Fruit fly (Drosophila melanogaster): ENCODE measurements around the gene Set2.
A peak's percentile ranks its signal among the peaks of the same experiment; 100 is the strongest.

Set2 gene

DNA sequence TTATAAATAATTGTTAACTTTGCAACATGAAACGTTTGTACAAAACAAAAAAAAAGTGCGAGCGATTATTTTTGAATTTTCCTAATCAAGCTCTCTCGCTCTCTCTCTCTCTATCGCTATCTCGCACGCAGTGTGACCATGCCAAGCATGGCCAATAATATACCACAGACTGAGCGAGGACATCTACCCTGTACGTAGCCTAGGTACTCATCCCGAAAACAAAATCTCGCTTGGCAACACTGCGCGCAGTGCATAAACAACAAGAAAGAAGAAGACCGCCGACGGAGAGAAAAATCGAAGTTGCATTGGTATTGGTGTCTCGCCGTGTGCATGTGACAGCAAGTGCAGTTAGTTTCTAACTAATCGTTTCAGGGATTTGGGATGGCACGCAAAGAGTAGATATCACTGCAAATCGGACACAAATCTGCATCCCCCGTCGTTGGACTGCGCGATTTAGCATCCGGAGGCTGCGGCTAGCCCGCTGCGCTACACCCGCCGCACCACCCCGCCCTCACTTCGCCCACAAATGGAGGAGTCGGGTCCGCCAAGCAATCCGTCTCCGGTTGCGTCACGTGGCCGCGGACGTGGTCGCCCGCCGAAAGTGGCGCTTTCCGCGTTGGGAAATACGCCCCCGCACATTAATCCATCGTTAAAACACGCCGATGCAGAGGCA is at the start of gene Set2, which contains the start of gene CG1998:
Gene Set2, plus strand, starts transcription at position 302 of the 673 bp plus-strand sequence.
Gene CG1998, minus strand, starts transcription at position 134 of the 673 bp plus-strand sequence.
- TF ChIP-seq noc (tag; optimal IDR thresholded peaks at IDR 0.05), result no peak

DNA sequence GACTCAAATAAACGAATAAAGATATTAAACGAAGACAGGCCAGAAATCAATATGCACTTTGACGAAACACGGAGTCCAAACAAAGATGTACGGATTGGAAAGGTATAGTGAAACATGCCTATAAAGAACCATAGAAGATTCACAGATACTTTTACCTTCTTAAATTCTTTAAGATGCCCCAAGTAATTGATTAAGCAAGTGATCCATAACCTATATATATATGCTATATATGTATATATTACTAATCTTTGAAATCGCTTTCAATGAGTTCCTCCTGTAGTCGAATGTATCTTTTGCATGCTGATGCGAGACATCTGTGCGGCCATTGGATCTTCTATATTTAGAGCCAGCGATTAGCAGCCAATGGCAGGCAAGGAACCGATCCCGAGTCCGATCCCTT is 44.9 kb upstream of the Set2 start, which contains the start of gene dmrt11E:
Gene dmrt11E, plus strand, starts transcription at position 43 of the 400 bp plus-strand sequence.
- TF ChIP-seq noc (tag; optimal IDR thresholded peaks at IDR 0.05), result no peak

dm6 chrX:13369438-13369837 is 43.6 kb upstream of the Set2 start:
- TF ChIP-seq noc (tag; optimal IDR thresholded peaks at IDR 0.05), result no peak

- no peak for TF ChIP-seq noc (tag; optimal IDR thresholded peaks at IDR 0.05)
These were observed 42.7 kb upstream of the Set2 start, which contains the start of gene CG1640 for dm6 chrX:13370306-13370705. Gene CG1640 (plus strand): TSS chrX:13370606.

DNA sequence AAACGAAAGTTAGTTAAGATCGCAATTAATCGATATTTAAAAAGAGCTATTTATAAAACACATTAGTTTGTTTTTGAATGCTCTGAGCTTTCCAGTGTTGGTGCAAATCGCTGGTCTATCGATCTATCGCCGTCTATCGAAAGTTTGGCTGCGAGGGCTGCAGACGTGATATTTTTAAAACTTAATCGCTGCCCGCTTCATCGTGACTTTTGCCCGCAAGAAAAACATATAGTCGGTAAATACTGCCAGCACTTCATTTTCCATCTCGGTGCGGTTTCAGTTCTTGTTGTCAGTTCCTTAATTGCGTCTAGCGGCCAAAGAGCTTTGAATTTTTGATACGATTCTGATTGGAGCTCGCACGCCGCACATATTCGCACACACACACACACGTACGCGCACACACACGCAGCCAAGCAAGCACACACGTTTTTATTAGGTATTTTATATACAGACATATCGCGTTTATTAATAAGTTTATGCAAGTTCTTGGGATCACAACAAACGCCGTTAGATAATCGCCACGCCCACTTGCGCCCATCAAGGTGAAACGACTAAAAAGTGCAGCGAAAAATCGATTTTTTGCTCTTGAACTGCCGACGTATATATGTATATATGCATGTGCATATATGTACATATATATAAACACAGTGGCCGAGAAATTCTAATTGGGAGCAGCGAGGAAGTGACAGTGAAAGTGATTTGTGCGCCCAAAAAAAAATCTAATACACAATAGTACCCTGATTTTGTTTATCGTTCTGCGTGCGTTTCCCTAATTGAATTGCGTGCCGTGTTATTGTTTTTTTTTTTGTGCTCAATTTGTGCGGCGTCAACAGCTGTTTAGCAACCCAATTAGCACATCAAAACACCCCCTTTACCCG is 42.0 kb upstream of the Set2 start:
- TF ChIP-seq noc (tag; optimal IDR thresholded peaks at IDR 0.05), result peak; percentile 37

DNA sequence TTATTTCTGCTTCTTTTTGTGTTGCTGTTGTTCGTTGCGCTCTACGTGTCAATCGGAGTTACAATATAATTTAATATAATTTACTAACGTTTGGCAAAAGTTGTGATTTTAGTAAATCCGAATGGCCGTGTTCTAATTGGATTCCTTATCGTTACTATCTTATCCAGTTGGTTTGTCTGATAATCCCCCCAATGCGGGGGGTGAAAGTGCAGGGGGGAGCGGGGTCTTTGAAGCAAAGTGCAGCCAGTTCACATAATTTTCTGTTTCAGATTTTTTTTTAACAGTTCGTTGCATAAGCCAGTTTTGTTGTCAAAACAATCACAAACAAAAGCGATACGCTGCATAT is 41.4 kb upstream of the Set2 start:
- TF ChIP-seq noc (tag; optimal IDR thresholded peaks at IDR 0.05), result no peak

DNA sequence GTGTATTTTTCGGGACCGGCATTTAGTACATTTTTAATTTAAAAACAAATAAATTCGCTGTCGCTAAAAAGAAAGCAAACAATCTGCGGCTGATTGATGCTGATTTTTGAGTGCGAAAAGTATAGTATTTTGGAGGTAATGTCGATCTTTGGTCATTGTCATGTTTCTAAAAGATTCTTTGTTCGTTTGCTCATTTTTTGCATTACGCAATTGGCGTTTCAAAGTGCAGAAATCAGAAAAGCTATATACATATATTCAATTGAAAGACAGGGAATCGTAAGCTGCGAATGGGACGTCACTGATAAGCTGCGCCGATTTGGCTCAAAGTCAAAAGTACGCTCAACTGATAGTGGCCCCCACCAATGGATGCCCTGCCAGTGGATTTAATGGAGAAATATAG is 40.5 kb upstream of the Set2 start:
- TF ChIP-seq noc (tag; optimal IDR thresholded peaks at IDR 0.05), result no peak

dm6 chrX:13373239-13374153 is 39.5 kb upstream of the Set2 start:
- peak; percentile 63 for TF ChIP-seq noc (tag; optimal IDR thresholded peaks at IDR 0.05)

DNA sequence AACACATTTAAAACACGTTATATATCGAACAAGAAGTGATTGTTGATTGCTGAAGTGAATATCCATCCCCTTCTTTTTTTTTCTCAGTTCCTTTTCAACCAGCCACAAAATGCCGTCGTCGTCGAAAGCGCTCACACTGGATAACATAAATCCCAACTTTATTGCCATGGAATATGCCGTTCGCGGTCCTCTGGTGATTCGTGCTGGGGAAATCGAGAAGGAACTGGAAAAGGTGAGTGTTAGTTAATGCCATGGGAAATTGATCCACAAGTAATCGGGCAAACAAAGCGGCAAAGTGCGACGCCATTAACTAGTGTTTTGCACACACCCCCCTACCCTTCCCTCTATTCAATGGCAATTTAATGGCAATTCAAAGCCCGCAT is 38.9 kb upstream of the Set2 start:
- no peak for TF ChIP-seq noc (tag; optimal IDR thresholded peaks at IDR 0.05)

DNA sequence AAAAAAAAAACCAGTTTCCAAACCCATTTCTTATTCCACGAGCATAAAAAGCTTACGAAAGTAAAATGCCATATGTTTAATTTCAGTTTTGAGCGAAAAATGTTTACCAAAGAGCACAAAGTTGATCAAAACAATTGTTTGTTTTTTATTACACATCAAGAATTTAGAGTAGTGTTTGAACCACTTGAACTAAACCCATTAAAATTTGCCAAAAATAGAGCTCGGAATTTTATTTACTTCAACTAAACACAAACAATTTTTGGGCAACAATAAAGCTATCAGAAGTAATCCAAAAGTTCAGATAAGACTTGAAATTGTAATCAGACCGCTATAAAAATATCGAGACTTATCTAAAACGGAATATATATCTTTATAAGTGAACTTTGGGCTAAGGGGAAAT is 38.1 kb upstream of the Set2 start:
- no peak for TF ChIP-seq noc (tag; optimal IDR thresholded peaks at IDR 0.05)

DNA sequence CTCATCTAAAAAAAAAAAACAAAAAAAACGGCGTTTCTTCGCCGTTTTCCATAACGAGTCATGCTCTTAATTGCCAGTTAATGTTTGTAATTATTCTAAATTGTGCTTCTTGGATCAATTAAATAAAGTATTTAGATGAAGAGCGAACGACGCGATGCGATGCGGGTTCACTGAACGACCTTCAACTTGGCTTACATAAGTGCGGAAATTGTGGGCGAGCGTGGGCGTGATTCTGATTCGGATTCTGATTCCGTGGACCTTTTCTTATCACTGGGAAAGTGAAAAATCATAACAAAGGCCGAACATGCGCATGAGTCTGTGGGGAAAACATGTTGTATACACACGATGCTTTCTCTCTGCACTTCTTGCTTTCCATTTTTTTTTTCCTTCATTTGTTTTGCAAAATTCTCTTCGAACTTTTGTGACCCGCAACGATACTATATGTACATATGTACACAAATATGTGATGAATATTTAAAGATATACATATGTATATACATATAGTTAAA is 37.5 kb upstream of the Set2 start:
- TF ChIP-seq noc (tag; optimal IDR thresholded peaks at IDR 0.05), result no peak

dm6 chrX:13376520-13376919 is 36.5 kb upstream of the Set2 start:
- TF ChIP-seq noc (tag; optimal IDR thresholded peaks at IDR 0.05), result peak; percentile 81

DNA sequence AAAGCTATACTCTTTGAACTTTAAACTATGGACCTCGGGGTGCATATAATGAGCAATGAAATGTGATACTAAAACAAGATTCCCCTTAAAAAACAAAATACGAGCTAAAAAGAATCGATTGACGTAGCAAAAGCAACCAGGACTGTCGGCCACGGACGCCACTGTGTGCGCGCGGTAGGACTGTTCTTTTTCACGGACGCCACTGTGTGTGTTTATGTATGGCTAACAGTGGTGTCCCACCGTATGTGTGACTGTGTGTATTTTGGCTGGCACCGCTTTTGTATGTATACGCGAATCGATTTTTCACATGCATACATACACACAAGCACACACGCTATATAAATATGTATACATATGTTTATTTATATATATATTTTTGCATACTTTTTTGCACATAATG is 29.3 kb upstream of the Set2 start:
- TF ChIP-seq noc (tag; optimal IDR thresholded peaks at IDR 0.05), result no peak

DNA sequence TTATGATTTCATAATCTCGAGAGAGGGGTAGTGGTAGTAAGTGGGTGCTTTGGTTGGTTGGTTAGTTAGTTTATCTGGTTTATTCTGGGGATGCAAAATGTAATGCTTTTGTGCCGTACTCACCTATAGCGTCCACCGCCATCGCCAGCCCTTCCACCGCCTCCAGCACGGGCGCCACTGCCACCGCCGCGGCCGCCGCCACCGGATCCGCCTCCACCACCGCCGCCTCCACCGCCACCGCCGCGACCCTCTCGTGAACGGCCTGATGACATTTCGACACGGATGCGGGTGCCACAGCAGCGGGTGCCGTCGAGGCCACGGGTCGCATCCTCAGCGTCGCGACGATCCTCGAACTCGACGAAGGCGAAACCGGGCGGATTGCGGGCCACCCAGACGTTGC is 28.9 kb upstream of the Set2 start:
- TF ChIP-seq noc (tag; optimal IDR thresholded peaks at IDR 0.05), result no peak

DNA sequence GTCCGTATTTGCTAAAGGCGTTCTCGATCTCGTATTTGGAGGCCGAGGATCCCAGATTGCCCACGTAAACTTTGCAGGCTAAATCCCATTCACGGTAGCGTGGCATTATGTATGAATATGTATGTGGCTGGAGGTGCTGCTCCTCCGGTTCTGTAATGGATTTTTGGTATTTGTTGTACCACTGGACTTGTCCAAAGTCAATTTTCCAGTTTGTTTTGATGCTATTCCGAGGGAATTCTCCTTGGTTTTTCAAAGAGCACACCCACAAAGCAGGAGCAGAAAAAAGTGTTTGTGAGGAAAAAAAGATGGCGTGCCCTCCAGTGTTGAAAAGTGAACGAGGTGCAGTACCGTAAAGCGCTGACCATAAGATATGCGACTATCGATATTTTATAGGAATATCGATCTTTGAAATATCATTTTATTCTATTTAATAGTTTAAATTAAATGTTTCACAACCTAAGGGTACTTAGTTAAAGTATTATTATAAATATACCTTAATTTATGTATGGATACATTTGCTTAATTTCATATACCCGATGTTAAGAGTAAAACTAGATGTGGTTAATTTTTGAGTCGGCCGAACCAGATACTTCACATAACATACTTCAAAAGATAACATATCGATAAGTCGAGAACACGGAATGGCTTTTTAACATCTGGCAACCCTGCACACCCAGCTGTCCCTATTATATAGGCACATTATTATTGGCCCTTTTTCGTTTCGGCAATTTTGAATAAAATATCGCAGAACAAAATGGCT is 28.3 kb upstream of the Set2 start, which contains the start of the genes Rbp1-like and Tim9a:
Gene Rbp1-like, minus strand, starts transcription at position 295 of the 760 bp plus-strand sequence.
Gene Tim9a, plus strand, starts transcription at position 628 of the 760 bp plus-strand sequence.
- peak; percentile 66 for TF ChIP-seq noc (tag; optimal IDR thresholded peaks at IDR 0.05)

Data from whole organism, larva.